Worm (Caenorhabditis elegans) whole organism, late embryonic: ENCODE data around the gene cest-17.

Source experiments
- C08G9.2 ChIP-seq: sonication (generic microtip); optimal IDR thresholded peaks from 2 replicates; lab custom pipeline; 2016; ENCODE audit warnings: mild to moderate bottlenecking, missing genetic modification characterization, moderate library complexity, missing compliant biosample characterization
- F13H6.1 ChIP-seq: sonication (generic microtip); optimal IDR thresholded peaks from 2 replicates; lab custom pipeline; 2016; ENCODE audit warnings: missing genetic modification characterization, missing compliant biosample characterization
- K02D7.2 ChIP-seq: sonication (generic microtip); optimal IDR thresholded peaks from 2 replicates; lab custom pipeline; 2017; ENCODE audit warnings: mild to moderate bottlenecking, missing genetic modification characterization, missing compliant biosample characterization
- K09A11.1 ChIP-seq: sonication (generic microtip); optimal IDR thresholded peaks from 2 replicates; lab custom pipeline; 2017; ENCODE audit warnings: antibody characterized with exemption, mild to moderate bottlenecking, missing genetic modification characterization, missing compliant biosample characterization; ENCODE audit not compliant: insufficient read depth
- T23F11.4 ChIP-seq: fragments of 200-800 bp; sonication (Bioruptor generic); optimal IDR thresholded peaks from 2 replicates; lab custom pipeline; 2018; ENCODE audit warnings: mild to moderate bottlenecking, missing genetic modification characterization, missing compliant biosample characterization
- Y22D7AL.16 ChIP-seq: sonication (generic microtip); optimal IDR thresholded peaks from 2 replicates; lab custom pipeline; 2016; ENCODE audit warnings: missing genetic modification characterization, missing compliant biosample characterization
- ama-1 ChIP-seq: fragments of 150-350 bp; optimal IDR thresholded peaks from 2 replicates; lab custom pipeline; 2014
- ceh-18 ChIP-seq: sonication (generic microtip); optimal IDR thresholded peaks from 2 replicates; lab custom pipeline; 2016; ENCODE audit warnings: missing genetic modification characterization, missing compliant biosample characterization
- ceh-19 ChIP-seq: fragments of 200-800 bp; sonication (Bioruptor generic); optimal IDR thresholded peaks from 2 replicates; lab custom pipeline; 2018; ENCODE audit warnings: mild to moderate bottlenecking, missing genetic modification characterization, missing compliant biosample characterization
- ceh-34 ChIP-seq: sonication (generic microtip); optimal IDR thresholded peaks from 2 replicates; lab custom pipeline; 2016; ENCODE audit warnings: mild to moderate bottlenecking, missing genetic modification characterization, missing compliant biosample characterization
- ceh-48 ChIP-seq: sonication (generic microtip); optimal IDR thresholded peaks from 2 replicates; lab custom pipeline; 2016; ENCODE audit warnings: missing genetic modification characterization, inconsistent platforms, missing compliant biosample characterization
- ceh-6 ChIP-seq: fragments of 200-800 bp; sonication (Bioruptor generic); optimal IDR thresholded peaks from 2 replicates; lab custom pipeline; 2018; ENCODE audit warnings: mild to moderate bottlenecking, missing genetic modification characterization, missing compliant biosample characterization
- ceh-9 ChIP-seq: sonication (generic microtip); optimal IDR thresholded peaks from 2 replicates; lab custom pipeline; 2016; ENCODE audit warnings: mild to moderate bottlenecking, missing genetic modification characterization, inconsistent platforms, missing compliant biosample characterization
- elt-2 ChIP-seq: sonication (generic microtip); optimal IDR thresholded peaks from 2 replicates; lab custom pipeline; 2016; ENCODE audit warnings: missing genetic modification reagents, missing genetic modification characterization, missing compliant biosample characterization
- ets-4 ChIP-seq: sonication (generic microtip); optimal IDR thresholded peaks from 2 replicates; lab custom pipeline; 2016; ENCODE audit warnings: missing genetic modification characterization, missing compliant biosample characterization
- eyg-1 ChIP-seq: sonication (generic microtip); optimal IDR thresholded peaks from 2 replicates; lab custom pipeline; 2016; ENCODE audit warnings: missing genotype, missing genetic modification characterization, missing compliant biosample characterization
- fkh-10 ChIP-seq: fragments of 150-350 bp; optimal IDR thresholded peaks from 2 replicates; lab custom pipeline; 2014; ENCODE audit warnings: missing biosample characterization, missing genetic modification reagents, missing genetic modification characterization
- fkh-6 ChIP-seq: sonication (generic microtip); optimal IDR thresholded peaks from 2 replicates; lab custom pipeline; 2016; ENCODE audit warnings: missing genetic modification characterization, missing compliant biosample characterization
- gmeb-2 ChIP-seq: sonication (generic microtip); optimal IDR thresholded peaks from 2 replicates; lab custom pipeline; 2016; ENCODE audit warnings: missing genetic modification characterization, inconsistent platforms, missing compliant biosample characterization
- hlh-15 ChIP-seq: sonication (generic microtip); optimal IDR thresholded peaks from 2 replicates; lab custom pipeline; 2016; ENCODE audit warnings: missing genetic modification characterization, missing compliant biosample characterization
- hlh-30 ChIP-seq: sonication (generic microtip); optimal IDR thresholded peaks from 2 replicates; lab custom pipeline; 2017; ENCODE audit warnings: antibody characterized with exemption, missing genetic modification characterization, missing compliant biosample characterization; ENCODE audit not compliant: insufficient read depth
- hlh-6 ChIP-seq: sonication (generic microtip); optimal IDR thresholded peaks from 2 replicates; lab custom pipeline; 2016; ENCODE audit warnings: missing genotype, missing genetic modification characterization, missing compliant biosample characterization
- lin-11 ChIP-seq: fragments of 200-800 bp; sonication (Bioruptor generic); optimal IDR thresholded peaks from 2 replicates; lab custom pipeline; 2018; ENCODE audit warnings: mild to moderate bottlenecking, missing genetic modification characterization, missing compliant biosample characterization
- madf-2 ChIP-seq: sonication (generic microtip); optimal IDR thresholded peaks from 2 replicates; lab custom pipeline; 2017; ENCODE audit warnings: missing genetic modification characterization, missing compliant biosample characterization
- npax-4 ChIP-seq: sonication (generic microtip); optimal IDR thresholded peaks from 2 replicates; lab custom pipeline; 2016; ENCODE audit warnings: missing genetic modification characterization, missing compliant biosample characterization
- odd-2 ChIP-seq: sonication (generic microtip); optimal IDR thresholded peaks from 2 replicates; lab custom pipeline; 2017; ENCODE audit warnings: antibody characterized with exemption, mild to moderate bottlenecking, missing genetic modification characterization, missing compliant biosample characterization
- pag-3 ChIP-seq: sonication (generic microtip); optimal IDR thresholded peaks from 2 replicates; lab custom pipeline; 2016; ENCODE audit warnings: missing compliant biosample characterization, missing genetic modification characterization, borderline replicate concordance
- pat-9 ChIP-seq: fragments of 200-800 bp; sonication (Bioruptor generic); optimal IDR thresholded peaks from 2 replicates; lab custom pipeline; 2018; ENCODE audit warnings: mild to moderate bottlenecking, missing genetic modification characterization, moderate library complexity, missing compliant biosample characterization
- pha-2 ChIP-seq: sonication (generic microtip); optimal IDR thresholded peaks from 2 replicates; lab custom pipeline; 2017; ENCODE audit warnings: mild to moderate bottlenecking, missing genetic modification characterization, missing compliant biosample characterization
- pha-4 ChIP-seq: fragments of 150-350 bp; optimal IDR thresholded peaks from 2 replicates; lab custom pipeline; 2018; ENCODE audit warnings: missing biosample characterization, missing genetic modification reagents, missing genetic modification characterization
- pros-1 ChIP-seq: fragments of 150-350 bp; optimal IDR thresholded peaks from 2 replicates; lab custom pipeline; 2014; ENCODE audit warnings: missing biosample characterization, missing genetic modification reagents, missing genetic modification characterization
- sox-2 ChIP-seq: fragments of 200-800 bp; sonication (Bioruptor generic); IDR thresholded peaks from 2 replicates; pipeline ENCODE4 v1.3.6; 2022; ENCODE audit warnings: missing genetic modification reagents, missing genetic modification characterization, missing compliant biosample characterization
- sox-4 ChIP-seq: sonication (generic microtip); optimal IDR thresholded peaks from 2 replicates; lab custom pipeline; 2017; ENCODE audit warnings: mild to moderate bottlenecking, missing genetic modification characterization, inconsistent platforms, missing compliant biosample characterization
- syd-9 ChIP-seq: sonication (generic microtip); optimal IDR thresholded peaks from 2 replicates; lab custom pipeline; 2016; ENCODE audit warnings: mild to moderate bottlenecking, missing genetic modification characterization, moderate library complexity, missing compliant biosample characterization
- tbx-2 ChIP-seq: sonication (generic microtip); optimal IDR thresholded peaks from 2 replicates; lab custom pipeline; 2016; ENCODE audit warnings: missing genetic modification characterization, missing compliant biosample characterization
- tbx-7 ChIP-seq: sonication (generic microtip); optimal IDR thresholded peaks from 2 replicates; lab custom pipeline; 2016; ENCODE audit warnings: missing genotype, missing genetic modification characterization, missing compliant biosample characterization
- ttx-3 ChIP-seq: sonication (generic microtip); optimal IDR thresholded peaks from 2 replicates; lab custom pipeline; 2016; ENCODE audit warnings: missing genetic modification reagents, missing genetic modification characterization, missing compliant biosample characterization
- unc-42 ChIP-seq: sonication (generic microtip); optimal IDR thresholded peaks from 2 replicates; lab custom pipeline; 2016; ENCODE audit warnings: missing genotype, missing genetic modification characterization, missing compliant biosample characterization
- unc-86 ChIP-seq: sonication (generic microtip); optimal IDR thresholded peaks from 2 replicates; lab custom pipeline; 2016; ENCODE audit warnings: missing genetic modification characterization, missing compliant biosample characterization
- zip-5 ChIP-seq: sonication (generic microtip); optimal IDR thresholded peaks from 2 replicates; lab custom pipeline; 2016; ENCODE audit warnings: missing genetic modification characterization, missing compliant biosample characterization

Gene cest-17

ce11 chrV:8203085-8203643, at the start of gene cest-17:
Gene cest-17, plus strand, starts transcription at chrV:8203332.
- TF ChIP-seq tbx-2 (tag; lab: Kevin White, UChicago) (peak; percentile 20), hlh-30 (no peak), pag-3 (tag; lab: Kevin White, UChicago) (no peak), pha-2 (no peak), odd-2 (tag; lab: Kevin White, UChicago) (no peak), ttx-3 (no peak)

ce11 chrV:8155743-8156142, 47.4 kb upstream of the cest-17 start:
- no peak for TF ChIP-seq madf-2
- no peak for TF ChIP-seq ets-4
- TF ChIP-seq C08G9.2 (tag; lab: Kevin White, UChicago): no peak
- TF ChIP-seq pat-9 (tag; lab: Kevin White, UChicago): no peak
- TF ChIP-seq npax-4 (tag; lab: Kevin White, UChicago): no peak
- no peak for TF ChIP-seq ama-1 (lab: Kevin White, UChicago)
- TF ChIP-seq T23F11.4 (GFP tag; lab: Kevin White, UChicago): no peak
- no peak for TF ChIP-seq pha-4 (tag; lab: Kevin White, UChicago)
- TF ChIP-seq elt-2 (tag; lab: Kevin White, UChicago): no peak
- TF ChIP-seq ceh-6 (GFP tag; lab: Kevin White, UChicago): no peak
- TF ChIP-seq, all 69 proteins: peak for 0

ce11 chrV:8157446-8157845, 45.7 kb upstream of the cest-17 start, which contains the start of gene sul-2:
Gene sul-2, plus strand, starts transcription at chrV:8157746.
- TF ChIP-seq ceh-19 (GFP tag; lab: Kevin White, UChicago): no peak
- TF ChIP-seq F13H6.1 (tag; lab: Kevin White, UChicago): no peak
- no peak for TF ChIP-seq ceh-18 (tag; lab: Kevin White, UChicago)
- TF ChIP-seq pha-2: no peak
- no peak for TF ChIP-seq syd-9
- TF ChIP-seq unc-42 (tag; lab: Kevin White, UChicago): no peak
- no peak for TF ChIP-seq Y22D7AL.16 (tag; lab: Kevin White, UChicago)
- no peak for TF ChIP-seq ceh-9 (tag; lab: Kevin White, UChicago)
- TF ChIP-seq ceh-48 (tag; lab: Kevin White, UChicago): no peak
- no peak for TF ChIP-seq lin-11
- TF ChIP-seq gmeb-2: no peak
- TF ChIP-seq tbx-7 (tag; lab: Kevin White, UChicago): no peak
- no peak for TF ChIP-seq pag-3 (tag; lab: Kevin White, UChicago)
- TF ChIP-seq ets-4: no peak

- TF ChIP-seq hlh-6 (tag; lab: Kevin White, UChicago) (no peak), hlh-15 (tag; lab: Kevin White, UChicago) (no peak), ceh-34 (no peak), elt-2 (tag; lab: Kevin White, UChicago) (no peak), eyg-1 (tag; lab: Kevin White, UChicago) (no peak), pha-2 (no peak), fkh-10 (no peak), unc-86 (tag; lab: Kevin White, UChicago) (no peak), hlh-30 (no peak), K02D7.2 (no peak), zip-5 (tag; lab: Kevin White, UChicago) (no peak), K09A11.1 (tag; lab: Kevin White, UChicago) (no peak), pros-1 (tag; lab: Kevin White, UChicago) (no peak), fkh-6 (tag; lab: Kevin White, UChicago) (no peak), sox-2 (no peak), sox-4 (tag; lab: Kevin White, UChicago) (no peak), pha-4 (tag; lab: Kevin White, UChicago) (no peak), tbx-7 (tag; lab: Kevin White, UChicago) (no peak), pag-3 (tag; lab: Kevin White, UChicago) (no peak)
- TF ChIP-seq, all 69 proteins: peak for 0
Observed at ce11 chrV:8159629-8160028, 43.5 kb upstream of the cest-17 start, which contains the start of gene F20D6.6. Gene F20D6.6, plus strand, starts transcription at chrV:8159929.
